Worm (Caenorhabditis elegans) whole organism, L1 larva: ENCODE results near the gene Y32B12A.5.

ENCODE experiments used
- egl-27 ChIP-seq, 2 experiments: fragments of 150-350 bp in 1 of 2; sonication (generic microtip); optimal IDR thresholded peaks; 3 replicates each; lab custom pipeline; 2017 to 2018; ENCODE audit warnings: missing biosample characterization in 2 of 2, missing genetic modification characterization in 2 of 2, missing genetic modification reagents in 2 of 2
- snpc-4 ChIP-seq: fragments of 150-350 bp; optimal IDR thresholded peaks from 2 replicates; lab custom pipeline; 2014; ENCODE audit warnings: missing biosample characterization, missing genetic modification characterization

- no peak for TF ChIP-seq snpc-4 (tag; lab: Kevin White, UChicago)
- no peak for TF ChIP-seq egl-27 (tag; optimal IDR thresholded peaks at IDR 0.05; lab: Kevin White, UChicago)
These were observed 43.7 kb downstream of the Y32B12A.5 start, which contains the start of gene srh-141 for ce11 chrV:16443626-16444025.
